Worm (Caenorhabditis elegans): Measurements from ENCODE around the gene R12B2.3.

DNA sequence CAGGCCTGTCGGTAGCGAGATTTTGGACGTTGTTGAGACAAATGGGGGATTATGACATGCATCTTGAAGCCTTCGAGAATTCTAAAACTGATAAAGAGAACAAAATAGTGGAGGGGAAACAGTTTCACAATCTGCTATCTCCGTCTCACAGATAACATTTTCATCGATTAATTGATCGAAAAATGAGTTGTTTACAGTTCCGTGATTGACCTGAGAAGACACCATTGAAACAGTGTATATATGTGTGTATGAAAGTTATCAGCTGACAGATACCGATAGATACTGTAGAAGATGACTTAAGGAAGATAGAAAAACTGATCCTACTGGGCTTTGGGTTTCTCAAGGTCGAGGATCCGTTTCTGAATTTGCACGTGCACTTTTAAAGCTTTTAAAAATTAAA lies 33.8 kb downstream of the R12B2.3 start:
- no peak for TF ChIP-seq flt-1 (GFP tag; IDR thresholded peaks at IDR 0.05)
- TF ChIP-seq F13C5.2 (tag; optimal IDR thresholded peaks at IDR 0.05), result no peak
- TF ChIP-seq tra-4 (tag; optimal IDR thresholded peaks at IDR 0.05), result no peak

Data from whole organism, early embryonic.